Worm (Caenorhabditis elegans) whole organism, L2 larva: Measurements from ENCODE around the gene ZK380.6.

Experiments
- ama-1 ChIP-seq: fragments of 150-350 bp; optimal IDR thresholded peaks from 2 replicates; lab custom pipeline; 2018; ENCODE audit warnings: inconsistent platforms
- ceh-82 ChIP-seq: fragments of 150-350 bp; optimal IDR thresholded peaks from 2 replicates; lab custom pipeline; 2014; ENCODE audit warnings: missing biosample characterization, missing genetic modification characterization
- elt-3 ChIP-seq: sonication (generic microtip); optimal IDR thresholded peaks from 2 replicates; lab custom pipeline; 2017; ENCODE audit warnings: missing biosample characterization, missing genetic modification characterization
- lin-11 ChIP-seq: fragments of 150-350 bp; sonication (generic microtip); optimal IDR thresholded peaks from 2 replicates; lab custom pipeline; 2014; ENCODE audit warnings: missing biosample characterization, missing genetic modification characterization, inconsistent platforms, mixed read lengths
- lin-13 ChIP-seq: fragments of 150-350 bp; optimal IDR thresholded peaks from 2 replicates; lab custom pipeline; 2014; ENCODE audit warnings: missing biosample characterization, missing genetic modification reagents, missing genetic modification characterization
- lin-39 ChIP-seq: fragments of 150-350 bp; optimal IDR thresholded peaks from 2 replicates; lab custom pipeline; 2014; ENCODE audit warnings: missing biosample characterization, missing genetic modification reagents, missing genetic modification characterization
- lsy-2 ChIP-seq, 2 experiments: fragments of 150-350 bp in 1 of 2; sonication (generic microtip) in 1 of 2; optimal IDR thresholded peaks; 2 replicates each; lab custom pipeline; 2014 to 2017; ENCODE audit warnings: missing biosample characterization in 2 of 2, missing genetic modification characterization in 2 of 2
- nhr-12 ChIP-seq: fragments of 150-350 bp; optimal IDR thresholded peaks from 2 replicates; lab custom pipeline; 2014; ENCODE audit warnings: missing biosample characterization, missing genetic modification characterization
- nhr-129 ChIP-seq: fragments of 150-350 bp; optimal IDR thresholded peaks from 2 replicates; lab custom pipeline; 2014; ENCODE audit warnings: missing biosample characterization, missing genetic modification characterization
- nhr-25 ChIP-seq: fragments of 150-350 bp; sonication (generic microtip); optimal IDR thresholded peaks from 3 replicates; lab custom pipeline; 2014; ENCODE audit warnings: missing biosample characterization, missing genetic modification characterization
- nhr-6 ChIP-seq: fragments of 150-350 bp; optimal IDR thresholded peaks from 2 replicates; lab custom pipeline; 2014; ENCODE audit warnings: missing biosample characterization, missing genetic modification characterization
- unc-55 ChIP-seq: fragments of 150-350 bp; sonication (generic microtip); optimal IDR thresholded peaks from 3 replicates; lab custom pipeline; 2014; ENCODE audit warnings: missing biosample characterization, missing genetic modification reagents, missing genetic modification characterization
- unc-62 ChIP-seq: fragments of 150-350 bp; optimal IDR thresholded peaks from 2 replicates; lab custom pipeline; 2014; ENCODE audit warnings: missing biosample characterization, missing genetic modification reagents, missing genetic modification characterization
- zag-1 ChIP-seq: fragments of 150-350 bp; optimal IDR thresholded peaks from 2 replicates; lab custom pipeline; 2014; ENCODE audit warnings: missing biosample characterization, missing genetic modification characterization

DNA sequence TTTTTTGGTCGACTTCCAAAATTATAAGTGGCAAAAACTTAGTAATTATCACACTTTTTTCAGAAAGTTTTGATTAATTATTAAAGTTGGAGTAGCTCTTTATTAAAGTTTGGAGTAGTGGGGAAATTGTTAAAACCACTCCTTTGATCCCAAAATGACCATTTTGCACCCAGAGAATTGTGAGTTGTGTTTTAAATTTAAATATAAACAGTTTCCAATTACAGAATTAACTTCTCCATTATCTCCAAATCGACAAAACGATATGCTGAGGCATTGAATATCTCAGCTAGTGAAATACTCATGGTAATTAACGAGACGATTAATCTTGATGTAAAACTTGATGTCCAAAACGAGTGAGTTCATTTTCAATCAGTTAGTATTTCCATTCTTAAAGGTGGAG is 26.4 kb upstream of the ZK380.6 start, which contains the start of gene fbxb-58:
- TF ChIP-seq lin-11 (tag; lab: Kevin White, UChicago) (no peak), ceh-82 (tag; lab: Kevin White, UChicago) (no peak), unc-55 (GFP tag; lab: Kevin White, UChicago) (no peak), nhr-6 (no peak), lsy-2 (tag; optimal IDR thresholded peaks at IDR 0.05; lab: Kevin White, UChicago) (no peak), nhr-12 (no peak), zag-1 (tag; lab: Kevin White, UChicago) (no peak), nhr-129 (tag; lab: Kevin White, UChicago) (no peak), elt-3 (tag; lab: Kevin White, UChicago) (no peak), lin-13 (GFP tag; lab: Kevin White, UChicago) (no peak), lin-39 (tag; lab: Kevin White, UChicago) (no peak), ama-1 (no peak), nhr-25 (no peak), unc-62 (GFP tag; lab: Kevin White, UChicago) (no peak)
